Fruit fly (Drosophila melanogaster) Kc167 (cell line): ENCODE data around the gene Hex-t2.

Source experiments
- Sin3A ChIP-seq: fragments of >200 bp; optimal IDR thresholded peaks from 2 replicates; lab custom pipeline; 2018; ENCODE audit warnings: missing external identifiers
- h ChIP-seq: fragments of >200 bp; optimal IDR thresholded peaks from 3 replicates; lab custom pipeline; 2018; ENCODE audit warnings: missing external identifiers
- insv ChIP-seq: fragments of >200 bp; optimal IDR thresholded peaks from 3 replicates; lab custom pipeline; 2018; ENCODE audit warnings: missing external identifiers
- psq ChIP-seq: fragments of >200 bp; optimal IDR thresholded peaks from 2 replicates; lab custom pipeline; 2017; ENCODE audit warnings: missing external identifiers
- ttk ChIP-seq: sonication (Bioruptor generic); optimal IDR thresholded peaks from 2 replicates; lab custom pipeline; 2017; ENCODE audit warnings: missing external identifiers

DNA sequence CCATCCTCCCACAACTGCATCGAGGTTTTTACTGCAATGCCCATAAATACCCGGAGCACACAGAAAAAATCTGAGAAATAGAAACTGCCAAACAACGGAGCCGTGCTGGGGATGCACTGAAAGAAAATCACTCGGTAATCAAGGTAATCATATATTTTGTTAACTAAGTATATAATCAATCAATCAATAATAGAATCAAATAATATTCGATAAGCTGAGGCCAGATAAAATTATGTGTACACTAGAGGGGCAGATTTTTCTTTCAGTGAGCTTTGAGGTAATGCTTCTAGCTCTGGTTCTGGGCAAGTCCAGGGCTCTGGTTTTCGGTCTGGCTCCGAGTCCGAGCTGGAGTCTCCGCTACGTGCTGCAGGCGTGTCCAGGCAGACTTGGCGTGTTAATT lies 27.6 kb downstream of the Hex-t2 start:
- TF ChIP-seq Sin3A (no peak), psq (lab: Kevin White, UChicago) (no peak), ttk (lab: Kevin White, UChicago) (no peak), insv (lab: Kevin White, UChicago) (no peak), h (lab: Kevin White, UChicago) (no peak)
